Worm (Caenorhabditis elegans): ENCODE measurements around the gene fbxa-185.

DNA sequence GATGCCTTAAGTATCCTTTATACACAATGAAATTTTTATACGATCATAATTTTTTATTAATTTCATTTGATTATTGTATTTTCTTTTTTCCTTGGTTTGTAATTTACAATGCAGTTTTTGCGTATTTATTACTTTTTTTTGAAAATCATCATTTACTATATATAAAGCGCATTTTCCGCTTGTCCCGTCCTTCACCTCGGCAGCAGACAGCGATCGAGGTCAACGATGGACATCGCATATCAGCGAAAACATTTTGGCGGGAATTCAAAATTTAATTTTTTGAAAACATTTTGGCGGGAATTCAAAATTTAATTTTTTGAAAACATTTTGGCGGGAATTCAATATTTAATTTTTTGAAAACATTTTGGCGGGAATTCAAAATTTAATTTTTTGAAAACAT lies 23.5 kb upstream of the fbxa-185 start:
- TF ChIP-seq tab-1 (GFP tag; IDR thresholded peaks at IDR 0.05) (no peak), med-1 (GFP tag; optimal IDR thresholded peaks at IDR 0.05; ENCODE audit: insufficient read depth) (no peak), flt-1 (GFP tag; IDR thresholded peaks at IDR 0.05) (no peak), cog-1 (tag; optimal IDR thresholded peaks at IDR 0.05) (no peak), ztf-23 (GFP tag; IDR thresholded peaks at IDR 0.05) (no peak), T22C8.4 (GFP tag; IDR thresholded peaks at IDR 0.05) (no peak)

Measured in whole organism, midembryonic.